ENCODE assay signal across 1 worm cellular context in the genomic region with DNA sequence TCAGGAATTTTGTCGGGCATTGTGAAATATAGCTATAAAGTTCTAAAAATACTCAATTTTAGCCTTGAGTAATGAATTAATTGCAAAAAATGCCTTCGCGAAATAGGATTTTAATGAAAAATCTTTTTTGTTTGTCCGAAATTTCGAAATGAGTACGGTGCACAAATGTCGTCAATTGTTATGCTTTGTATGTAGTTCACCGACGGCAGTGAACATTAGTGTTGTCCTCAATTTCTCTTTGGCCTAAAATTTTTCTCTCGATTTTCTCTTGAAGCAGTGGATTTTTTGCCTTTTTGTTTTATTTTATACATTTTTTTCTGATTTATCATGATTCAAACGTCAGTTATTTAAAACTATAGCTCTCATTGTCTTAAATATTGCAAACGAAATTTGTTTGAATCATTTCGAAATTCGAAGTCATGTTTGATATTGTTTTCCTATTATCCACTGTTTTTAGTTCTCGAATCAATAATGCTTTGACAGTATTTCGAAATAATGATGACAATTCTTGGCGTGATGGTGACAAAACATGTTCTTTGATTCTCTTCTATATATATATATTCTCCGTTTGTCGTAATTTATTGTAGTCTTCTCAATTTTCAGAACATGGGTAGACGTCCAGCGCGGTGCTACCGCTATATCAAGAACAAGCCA.
TF ChIP-seq lines count a peak whose summit lies in the region.

TSS of gene ints-11 (minus strand) at position 201 of the 654 bp plus-strand sequence.
TSS of gene rpl-10 (plus strand) at position 604 of the 654 bp plus-strand sequence.

TF ChIP-seq in whole organism, L1 larva, 84 proteins besides CTCF, POLR2A, EP300 and RAD21 (continued from another document):
- TF ChIP-seq pag-3 (tag; optimal IDR thresholded peaks at IDR 0.05; lab: Kevin White, UChicago; ENCODE audit: borderline replicate concordance, insufficient read depth) (no peak), nhr-28 (tag; optimal IDR thresholded peaks at IDR 0.05; lab: Kevin White, UChicago) (no peak), lin-39 (tag; optimal IDR thresholded peaks at IDR 0.05; lab: Kevin White, UChicago) (no peak), sptf-1 (tag; optimal IDR thresholded peaks at IDR 0.05; lab: Kevin White, UChicago) (no peak), nhr-71 (tag; optimal IDR thresholded peaks at IDR 0.05; lab: Kevin White, UChicago) (peak; percentile 65), efl-1 (optimal IDR thresholded peaks at IDR 0.05; lab: Kevin White, UChicago) (peak; percentile 67 to 74), efl-1 (GFP tag; optimal IDR thresholded peaks at IDR 0.05 in 1 of 2; lab: Kevin White, UChicago) (peak; percentile 70 to 90), nhr-77 (tag; optimal IDR thresholded peaks at IDR 0.05; lab: Kevin White, UChicago) (no peak), unc-30 (tag; optimal IDR thresholded peaks at IDR 0.05; lab: Kevin White, UChicago) (no peak), sox-4 (tag; optimal IDR thresholded peaks at IDR 0.05; lab: Kevin White, UChicago) (no peak), hlh-4 (tag; optimal IDR thresholded peaks at IDR 0.05; lab: Kevin White, UChicago) (no peak), dpl-1 (GFP tag; optimal IDR thresholded peaks at IDR 0.05; lab: Kevin White, UChicago) (peak; percentile 51 to 74 (median 71)), fkh-10 (GFP tag; optimal IDR thresholded peaks at IDR 0.05; lab: Kevin White, UChicago) (no peak), fos-1 (tag; optimal IDR thresholded peaks at IDR 0.05; lab: Kevin White, UChicago) (no peak), vab-15 (tag; optimal IDR thresholded peaks at IDR 0.05; lab: Kevin White, UChicago) (no peak), egl-13 (tag; optimal IDR thresholded peaks at IDR 0.05; lab: Kevin White, UChicago) (no peak), ztf-11 (tag; optimal IDR thresholded peaks at IDR 0.05; lab: Kevin White, UChicago) (no peak), lin-15B (tag; optimal IDR thresholded peaks at IDR 0.05; lab: Kevin White, UChicago) (peak; percentile 43), lir-3 (tag; optimal IDR thresholded peaks at IDR 0.05; lab: Kevin White, UChicago; ENCODE audit: poor library complexity) (no peak), nhr-90 (tag; optimal IDR thresholded peaks at IDR 0.05; lab: Kevin White, UChicago; ENCODE audit: poor library complexity) (no peak), tlp-1 (tag; optimal IDR thresholded peaks at IDR 0.05; lab: Kevin White, UChicago) (no peak), xbp-1 (tag; optimal IDR thresholded peaks at IDR 0.05; lab: Kevin White, UChicago) (peak; percentile 48), nhr-11 (tag; optimal IDR thresholded peaks at IDR 0.05; lab: Kevin White, UChicago) (no peak), ceh-8 (GFP tag; optimal IDR thresholded peaks at IDR 0.05; lab: Kevin White, UChicago) (no peak), nhr-20 (tag; optimal IDR thresholded peaks at IDR 0.05; lab: Kevin White, UChicago) (peak; percentile 27), elt-3 (tag; optimal IDR thresholded peaks at IDR 0.05; lab: Kevin White, UChicago) (peak in 1 of 6 experiments; percentile 33), nhr-85 (tag; lab: Kevin White, UChicago) (peak; percentile 72), nhr-76 (tag; optimal IDR thresholded peaks at IDR 0.05; lab: Kevin White, UChicago) (no peak), pqm-1 (tag; optimal IDR thresholded peaks at IDR 0.05; lab: Kevin White, UChicago) (no peak), lin-13 (GFP tag; optimal IDR thresholded peaks at IDR 0.05; lab: Kevin White, UChicago) (peak; percentile 12), unc-62 (GFP tag; optimal IDR thresholded peaks at IDR 0.05; lab: Kevin White, UChicago) (no peak), unc-98 (GFP tag; IDR thresholded peaks at IDR 0.05; lab: Robert Waterston, UW) (no peak), unc-130 (tag; optimal IDR thresholded peaks at IDR 0.05; lab: Kevin White, UChicago) (peak; percentile 58)
TF ChIP-seq in whole organism, L1 larva: peak in this region for 27.
